Worm (Caenorhabditis elegans) whole organism, young adult: ENCODE results near the gene egrh-1.

Experiments
- D2030.7 ChIP-seq: fragments of 200-800 bp; sonication (Bioruptor generic); IDR thresholded peaks from 2 replicates; pipeline ENCODE4 v1.3.6; 2022; ENCODE audit warnings: missing genetic modification reagents, missing genetic modification characterization, missing compliant biosample characterization
- F37B4.10 ChIP-seq: fragments of 200-800 bp; sonication (Bioruptor generic); IDR thresholded peaks from 2 replicates; pipeline ENCODE4 v1.3.6; 2022; ENCODE audit warnings: missing genetic modification characterization, missing compliant biosample characterization
- F52B5.7 ChIP-seq: sonication (generic microtip); optimal IDR thresholded peaks from 2 replicates; lab custom pipeline; 2016; ENCODE audit warnings: mild to moderate bottlenecking, missing genetic modification characterization, missing compliant biosample characterization
- F55B11.4 ChIP-seq: sonication (generic microtip); optimal IDR thresholded peaks from 2 replicates; lab custom pipeline; 2016; ENCODE audit warnings: missing compliant biosample characterization, missing genetic modification characterization, borderline replicate concordance; ENCODE audit not compliant: insufficient read depth
- F57C9.4 ChIP-seq: sonication (generic microtip); optimal IDR thresholded peaks from 2 replicates; lab custom pipeline; 2017; ENCODE audit warnings: mild to moderate bottlenecking, missing genetic modification characterization, missing compliant biosample characterization
- K11D2.4 ChIP-seq: fragments of 200-800 bp; sonication (Bioruptor generic); IDR thresholded peaks from 2 replicates; pipeline ENCODE4 v1.3.6; 2022; ENCODE audit warnings: missing genetic modification reagents, missing genetic modification characterization, missing compliant biosample characterization
- Y53G8AR.9 ChIP-seq: fragments of 200-800 bp; sonication (Bioruptor generic); conservative IDR thresholded peaks from 2 replicates; pipeline ENCODE4 v1.3.6; 2022; ENCODE audit warnings: missing genetic modification reagents, missing genetic modification characterization, missing compliant biosample characterization
- Y56A3A.18 ChIP-seq: fragments of 200-800 bp; sonication (Bioruptor generic); IDR thresholded peaks from 2 replicates; pipeline ENCODE4 v1.3.6; 2022; ENCODE audit warnings: missing genetic modification reagents, missing genetic modification characterization, missing compliant biosample characterization
- Y67H2A.10 ChIP-seq: fragments of 200-800 bp; sonication (Bioruptor generic); conservative IDR thresholded peaks from 2 replicates; pipeline ENCODE4 v1.3.6; 2022; ENCODE audit warnings: missing genetic modification reagents, missing genetic modification characterization, missing compliant biosample characterization
- Y95B8A.8 ChIP-seq: fragments of 200-800 bp; sonication (Bioruptor generic); IDR thresholded peaks from 2 replicates; pipeline ENCODE4 v1.3.6; 2022; ENCODE audit warnings: missing genetic modification reagents, missing genetic modification characterization, missing compliant biosample characterization
- ZK185.1 ChIP-seq: sonication (generic microtip); optimal IDR thresholded peaks from 2 replicates; lab custom pipeline; 2016; ENCODE audit warnings: mild to moderate bottlenecking, missing genetic modification characterization, missing compliant biosample characterization; ENCODE audit not compliant: poor library complexity, severe bottlenecking
- aptf-2 ChIP-seq: fragments of 200-800 bp; sonication (Bioruptor generic); conservative IDR thresholded peaks from 2 replicates; pipeline ENCODE4 v1.3.6; 2022; ENCODE audit warnings: missing genetic modification reagents, missing genetic modification characterization, missing compliant biosample characterization
- attf-5 ChIP-seq: fragments of 200-800 bp; sonication (Bioruptor generic); optimal IDR thresholded peaks from 2 replicates; lab custom pipeline; 2018; ENCODE audit warnings: mild to moderate bottlenecking, missing genetic modification characterization, missing compliant biosample characterization
- attf-6 ChIP-seq: fragments of 200-800 bp; sonication (Bioruptor generic); IDR thresholded peaks from 2 replicates; pipeline ENCODE4 v1.3.6; 2022; ENCODE audit warnings: missing genetic modification reagents, missing genetic modification characterization, missing compliant biosample characterization
- ccch-3 ChIP-seq: fragments of 200-800 bp; sonication (Bioruptor generic); optimal IDR thresholded peaks from 2 replicates; lab custom pipeline; 2018; ENCODE audit warnings: mild to moderate bottlenecking, missing genetic modification characterization, missing compliant biosample characterization
- cebp-1 ChIP-seq, 2 experiments: fragments of 200-800 bp in 1 of 2; sonication (Bioruptor generic) in 1 of 2; sonication (generic microtip) in 1 of 2; IDR thresholded peaks in 1 of 2; optimal IDR thresholded peaks in 1 of 2; 2 replicates each; pipeline versions ENCODE4 v1.3.6 to Lab custom; 2017 to 2022; ENCODE audit warnings: missing compliant biosample characterization in 2 of 2, missing genetic modification characterization in 2 of 2, mild to moderate bottlenecking in 1 of 2, missing genetic modification reagents in 1 of 2, moderate library complexity in 1 of 2
- die-1 ChIP-seq: sonication (generic microtip); optimal IDR thresholded peaks from 2 replicates; lab custom pipeline; 2016; ENCODE audit warnings: missing genotype, mild to moderate bottlenecking, missing genetic modification characterization, missing compliant biosample characterization
- dox-1 ChIP-seq: fragments of 200-800 bp; sonication (Bioruptor generic); IDR thresholded peaks from 2 replicates; pipeline ENCODE4 v1.3.6; 2022; ENCODE audit warnings: missing genetic modification reagents, missing genetic modification characterization, missing compliant biosample characterization
- dpff-1 ChIP-seq: sonication (generic microtip); optimal IDR thresholded peaks from 2 replicates; lab custom pipeline; 2017; ENCODE audit warnings: mild to moderate bottlenecking, missing genetic modification characterization, missing compliant biosample characterization
- efl-1 ChIP-seq: fragments of 150-350 bp; optimal IDR thresholded peaks from 2 replicates; lab custom pipeline; 2014; ENCODE audit warnings: missing biosample characterization, missing genetic modification reagents, missing genetic modification characterization
- egl-44 ChIP-seq: fragments of 200-800 bp; sonication (Bioruptor generic); IDR thresholded peaks from 2 replicates; pipeline ENCODE4 v1.3.6; 2022; ENCODE audit warnings: missing genetic modification reagents, missing genetic modification characterization, missing compliant biosample characterization
- egrh-3 ChIP-seq: fragments of 200-800 bp; sonication (Bioruptor generic); IDR thresholded peaks from 2 replicates; pipeline ENCODE4 v1.3.6; 2022; ENCODE audit warnings: missing genetic modification reagents, missing genetic modification characterization, missing compliant biosample characterization
- ets-4 ChIP-seq: fragments of 200-800 bp; sonication (Bioruptor generic); optimal IDR thresholded peaks from 2 replicates; lab custom pipeline; 2018; ENCODE audit warnings: mild to moderate bottlenecking, missing genetic modification characterization, missing compliant biosample characterization
- hlh-26 ChIP-seq: fragments of 200-800 bp; sonication (Bioruptor generic); conservative IDR thresholded peaks from 2 replicates; pipeline ENCODE4 v1.3.6; 2022; ENCODE audit warnings: missing genetic modification reagents, missing genetic modification characterization, missing compliant biosample characterization
- hmg-1.2 ChIP-seq: fragments of 200-800 bp; sonication (Bioruptor generic); IDR thresholded peaks from 2 replicates; pipeline ENCODE4 v1.3.6; 2022; ENCODE audit warnings: missing genetic modification reagents, missing genetic modification characterization, missing compliant biosample characterization
- lag-1 ChIP-seq: fragments of 200-800 bp; sonication (Bioruptor generic); IDR thresholded peaks from 2 replicates; pipeline ENCODE4 v1.3.6; 2022; ENCODE audit warnings: missing genetic modification reagents, missing genetic modification characterization, missing compliant biosample characterization
- lin-35 ChIP-seq, 3 experiments: fragments of 150-350 bp in 2 of 3; sonication (generic microtip) in 1 of 3; optimal IDR thresholded peaks; 2 replicates each; lab custom pipeline; 2014 to 2018; ENCODE audit warnings: missing biosample characterization in 3 of 3, missing genetic modification characterization in 3 of 3, missing genetic modification reagents in 3 of 3
- lin-54 ChIP-seq: fragments of 200-800 bp; sonication (Bioruptor generic); optimal IDR thresholded peaks from 2 replicates; lab custom pipeline; 2018; ENCODE audit warnings: mild to moderate bottlenecking, missing genetic modification characterization, missing compliant biosample characterization
- lir-1 ChIP-seq: fragments of 200-800 bp; sonication (Bioruptor generic); conservative IDR thresholded peaks from 2 replicates; pipeline ENCODE4 v1.3.6; 2022; ENCODE audit warnings: missing genetic modification reagents, missing genetic modification characterization, missing compliant biosample characterization
- madf-10 ChIP-seq: sonication (generic microtip); optimal IDR thresholded peaks from 2 replicates; lab custom pipeline; 2016; ENCODE audit warnings: mild to moderate bottlenecking, missing genetic modification characterization, missing compliant biosample characterization
- madf-6 ChIP-seq: fragments of 200-800 bp; sonication (Bioruptor generic); IDR thresholded peaks from 2 replicates; pipeline ENCODE4 v1.3.6; 2022; ENCODE audit warnings: missing genetic modification reagents, missing genetic modification characterization, missing compliant biosample characterization
- nfya-2 ChIP-seq: fragments of 200-800 bp; sonication (Bioruptor generic); IDR thresholded peaks from 2 replicates; pipeline ENCODE4 v1.3.6; 2022; ENCODE audit warnings: missing genetic modification reagents, missing genetic modification characterization, missing compliant biosample characterization
- nhr-80 ChIP-seq: sonication (generic microtip); optimal IDR thresholded peaks from 2 replicates; lab custom pipeline; 2016; ENCODE audit warnings: missing genetic modification characterization, missing compliant biosample characterization
- pbrm-1 ChIP-seq: fragments of 200-800 bp; sonication (Bioruptor generic); IDR thresholded peaks from 2 replicates; pipeline ENCODE4 v1.3.6; 2022; ENCODE audit warnings: missing genetic modification reagents, missing genetic modification characterization, missing compliant biosample characterization
- repo-1 ChIP-seq: sonication (generic microtip); optimal IDR thresholded peaks from 2 replicates; lab custom pipeline; 2017; ENCODE audit warnings: mild to moderate bottlenecking, missing genetic modification characterization, missing compliant biosample characterization
- sea-2 ChIP-seq: fragments of 200-800 bp; sonication (Bioruptor generic); IDR thresholded peaks from 2 replicates; pipeline ENCODE4 v1.3.6; 2022; ENCODE audit warnings: missing genetic modification characterization, missing compliant biosample characterization
- snpc-3.4 ChIP-seq: sonication (generic microtip); optimal IDR thresholded peaks from 2 replicates; lab custom pipeline; 2017; ENCODE audit warnings: missing genetic modification characterization, mild to moderate bottlenecking, missing compliant biosample characterization, antibody characterized with exemption, moderate library complexity, missing genotype, missing genetic modification reagents
- snpc-4 ChIP-seq, 5 experiments: fragments of 150-350 bp in 1 of 5; sonication (generic microtip) in 4 of 5; optimal IDR thresholded peaks; 2 replicates each; lab custom pipeline; 2014 to 2018; ENCODE audit warnings: missing genetic modification characterization in 5 of 5, missing biosample characterization in 3 of 5, antibody characterized with exemption in 2 of 5, mild to moderate bottlenecking in 2 of 5, missing compliant biosample characterization in 2 of 5, missing genotype in 2 of 5, moderate library complexity in 2 of 5, missing genetic modification reagents in 1 of 5
- tlf-1 ChIP-seq: fragments of 200-800 bp; sonication (Bioruptor generic); optimal IDR thresholded peaks from 2 replicates; lab custom pipeline; 2018; ENCODE audit warnings: mild to moderate bottlenecking, missing genetic modification characterization, missing compliant biosample characterization
- ztf-28 ChIP-seq: fragments of 200-800 bp; sonication (Bioruptor generic); IDR thresholded peaks from 2 replicates; pipeline ENCODE4 v1.3.6; 2022; ENCODE audit warnings: missing genetic modification reagents, missing genetic modification characterization, missing compliant biosample characterization
- ztf-3 ChIP-seq: fragments of 200-800 bp; sonication (Bioruptor generic); optimal IDR thresholded peaks from 2 replicates; lab custom pipeline; 2018; ENCODE audit warnings: mild to moderate bottlenecking, missing genetic modification characterization, missing compliant biosample characterization

Gene egrh-1

DNA sequence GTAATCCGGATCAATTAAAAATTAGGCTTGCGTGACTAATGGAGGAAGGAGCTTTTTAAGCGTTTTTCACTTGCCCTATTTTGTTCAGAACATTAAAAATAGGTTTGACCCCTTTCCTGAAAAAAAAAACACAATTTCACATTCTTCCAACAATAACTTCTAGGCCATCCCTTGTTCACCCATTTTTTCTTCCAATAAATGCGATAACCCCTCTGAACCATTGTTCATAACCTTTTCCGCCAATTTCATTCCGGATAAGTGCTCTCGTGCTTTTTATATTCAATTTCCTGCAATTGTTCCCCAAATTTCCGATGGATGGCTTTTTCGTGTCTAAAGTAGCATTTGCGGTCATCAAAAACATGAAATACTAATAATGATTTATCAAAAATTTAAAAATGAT lies 30.3 kb upstream of the egrh-1 start (continued):
- peak; percentile 28 for TF ChIP-seq F57C9.4
- no peak for TF ChIP-seq lag-1 (GFP tag; lab: Robert Waterston, UW)
- TF ChIP-seq madf-6 (GFP tag; lab: Robert Waterston, UW) = peak; percentile 33
- TF ChIP-seq aptf-2 (GFP tag; lab: Robert Waterston, UW) = no peak

DNA sequence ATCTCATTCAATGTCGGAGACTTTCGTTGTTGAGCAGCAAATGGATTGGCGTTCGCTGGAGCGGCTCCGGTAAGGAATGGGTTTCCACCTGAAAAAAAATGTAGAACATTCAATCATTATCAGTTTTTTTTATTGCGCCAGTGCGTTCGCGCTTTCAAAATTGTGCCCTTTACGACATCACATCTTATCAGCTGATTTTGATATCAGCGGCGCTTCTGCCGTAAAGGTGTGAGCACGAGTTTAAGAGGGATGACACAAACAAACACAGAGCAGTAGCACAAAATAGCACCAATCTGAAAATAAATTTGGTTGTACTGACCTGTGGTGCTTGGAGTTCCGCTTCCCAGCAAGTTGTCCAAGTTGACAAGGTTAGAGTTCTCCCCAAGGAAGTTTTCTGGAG lies 29.0 kb upstream of the egrh-1 start:
- TF ChIP-seq Y53G8AR.9 (GFP tag; lab: Robert Waterston, UW) = no peak
- TF ChIP-seq lin-54 (GFP tag; lab: Kevin White, UChicago) = peak; percentile 19
- TF ChIP-seq K11D2.4 (GFP tag; lab: Robert Waterston, UW) = peak; percentile 34; the same call in 1 of the 2 replicates
- TF ChIP-seq lir-1 (GFP tag; lab: Robert Waterston, UW) = peak; percentile 13; the same call in 1 of the 2 replicates
- TF ChIP-seq tlf-1 = peak; percentile 26
- TF ChIP-seq pbrm-1 (GFP tag; lab: Robert Waterston, UW) = no peak
- no peak for TF ChIP-seq snpc-4 (GFP tag; optimal IDR thresholded peaks at IDR 0.05; lab: Kevin White, UChicago)
- no peak for TF ChIP-seq snpc-4 (tag; optimal IDR thresholded peaks at IDR 0.05; lab: Kevin White, UChicago)
- no peak for TF ChIP-seq egl-44
- TF ChIP-seq dox-1 (GFP tag; lab: Robert Waterston, UW) = peak; percentile 36; the same call in 1 of the 2 replicates
- no peak for TF ChIP-seq hlh-26 (GFP tag; lab: Robert Waterston, UW)
- peak; percentile 7 for TF ChIP-seq attf-5 (GFP tag; lab: Kevin White, UChicago)
- peak; percentile 83 for TF ChIP-seq nhr-80 (tag; lab: Kevin White, UChicago)
- TF ChIP-seq ets-4 = no peak
- no peak for TF ChIP-seq F55B11.4
- TF ChIP-seq lin-35 (GFP tag; optimal IDR thresholded peaks at IDR 0.05; lab: Kevin White, UChicago) = no peak
- 0 out of 2 replicates have a peak, but pooled peaks have one; percentile 27 for TF ChIP-seq sea-2 (GFP tag; lab: Robert Waterston, UW)
- TF ChIP-seq cebp-1 (GFP tag; IDR thresholded peaks at IDR 0.05; lab: Robert Waterston, UW) = no peak
- TF ChIP-seq cebp-1 (tag; optimal IDR thresholded peaks at IDR 0.05; lab: Kevin White, UChicago) = peak; percentile 32
- TF ChIP-seq lag-1 (GFP tag; lab: Robert Waterston, UW) = 0 out of 2 replicates have a peak, but pooled peaks have one; percentile 38

- TF ChIP-seq F52B5.7 (tag; lab: Kevin White, UChicago) (peak; percentile 56), repo-1 (tag; lab: Kevin White, UChicago) (peak; percentile 93), cebp-1 (GFP tag; IDR thresholded peaks at IDR 0.05; lab: Robert Waterston, UW) (peak; percentile 73), cebp-1 (tag; optimal IDR thresholded peaks at IDR 0.05; lab: Kevin White, UChicago) (peak; percentile 97), K11D2.4 (GFP tag; lab: Robert Waterston, UW) (peak; percentile 96), nfya-2 (GFP tag; lab: Robert Waterston, UW) (no peak), Y67H2A.10 (GFP tag; lab: Robert Waterston, UW) (peak; percentile 93), efl-1 (GFP tag; lab: Kevin White, UChicago) (peak; percentile 11), madf-10 (tag; lab: Kevin White, UChicago) (peak; percentile 98), ztf-28 (GFP tag; lab: Robert Waterston, UW) (no peak), F57C9.4 (no peak), Y56A3A.18 (peak; percentile 50; the same call in 1 of the 2 replicates), ZK185.1 (tag; lab: Kevin White, UChicago) (peak; percentile 82), dox-1 (GFP tag; lab: Robert Waterston, UW) (peak; percentile 97), die-1 (tag; lab: Kevin White, UChicago) (peak; percentile 60), attf-6 (no peak), egrh-3 (GFP tag; lab: Robert Waterston, UW) (peak; percentile 86), ccch-3 (GFP tag; lab: Kevin White, UChicago) (no peak), attf-5 (GFP tag; lab: Kevin White, UChicago) (peak; percentile 99), hmg-1.2 (peak; percentile 95), F37B4.10 (peak; percentile 95; the same call in 1 of the 2 replicates), snpc-4 (GFP tag; optimal IDR thresholded peaks at IDR 0.05; lab: Kevin White, UChicago) (peak; percentile 63), snpc-4 (tag; optimal IDR thresholded peaks at IDR 0.05; lab: Kevin White, UChicago) (peak in 3 of 4 experiments; percentile 80 to 89 (median 87)), dpff-1 (tag; lab: Kevin White, UChicago) (no peak), snpc-3.4 (tag; lab: Kevin White, UChicago) (no peak), D2030.7 (GFP tag; lab: Robert Waterston, UW) (no peak), Y95B8A.8 (GFP tag; lab: Robert Waterston, UW) (peak; percentile 90), ztf-3 (GFP tag; lab: Kevin White, UChicago) (peak; percentile 89)
These were observed 27.1 kb upstream of the egrh-1 start, which contains the start of gene epn-1 for ce11 chrX:14818464-14819259. TSS of gene epn-1 (minus strand) at chrX:14818514.
